Fruit fly (Drosophila melanogaster): ENCODE measurements around the gene Cyp4g1.
A peak's percentile ranks its signal among the peaks of the same experiment; 100 is the strongest.

The Cyp4g1 gene

dm6 chrX:487517-487957 lies 18.4 kb upstream of the Cyp4g1 start, which contains the start of the genes CG18273 and CG3156 (continued):
- TF ChIP-seq CG8924 (tag; optimal IDR thresholded peaks at IDR 0.05) = peak; percentile 33
- no peak for TF ChIP-seq Oaz (GFP tag; IDR thresholded peaks at IDR 0.05)
- TF ChIP-seq gce (GFP tag; IDR thresholded peaks at IDR 0.05) = no peak
- TF ChIP-seq CG2129 (GFP tag; IDR thresholded peaks at IDR 0.05; ENCODE audit: partially characterized antibody) = no peak
- TF ChIP-seq BtbVII (GFP tag; optimal IDR thresholded peaks at IDR 0.05) = no peak
- no peak for TF ChIP-seq CG32767 (GFP tag; IDR thresholded peaks at IDR 0.05)
- TF ChIP-seq Oli (tag; optimal IDR thresholded peaks at IDR 0.05) = no peak
- peak; percentile 17 for TF ChIP-seq CG3995 (GFP tag; optimal IDR thresholded peaks at IDR 0.05)
- TF ChIP-seq tin (GFP tag; optimal IDR thresholded peaks at IDR 0.05) = no peak
- peak; percentile 46 for TF ChIP-seq CG1792 (GFP tag; optimal IDR thresholded peaks at IDR 0.05)
- no peak for TF ChIP-seq da (GFP tag; optimal IDR thresholded peaks at IDR 0.05)
- no peak for TF ChIP-seq emc (GFP tag; optimal IDR thresholded peaks at IDR 0.05)
- TF ChIP-seq E2f2 (GFP tag; IDR thresholded peaks at IDR 0.05) = peak; percentile 23; the same call in 1 of the 2 replicates
- no peak for TF ChIP-seq Adf1 (GFP tag; IDR thresholded peaks at IDR 0.05)
- TF ChIP-seq ci (GFP tag; IDR thresholded peaks at IDR 0.05) = no peak
- no peak for TF ChIP-seq dmrt99B (tag; optimal IDR thresholded peaks at IDR 0.05)
- peak; percentile 7 for TF ChIP-seq CG30403 (GFP tag; optimal IDR thresholded peaks at IDR 0.05)
- TF ChIP-seq CG1832 (GFP tag; optimal IDR thresholded peaks at IDR 0.05) = no peak
- no peak for TF ChIP-seq Atf-2 (GFP tag; optimal IDR thresholded peaks at IDR 0.05)
- no peak for TF ChIP-seq vvl (GFP tag; IDR thresholded peaks at IDR 0.05)

- TF ChIP-seq amos (GFP tag; IDR thresholded peaks at IDR 0.05; ENCODE audit: partially characterized antibody) = 0 out of 2 replicates have a peak, but pooled peaks have one; percentile 11
- TF ChIP-seq Dref (GFP tag; IDR thresholded peaks at IDR 0.05) = peak; percentile 61
- TF ChIP-seq Bgb (GFP tag; IDR thresholded peaks at IDR 0.05; ENCODE audit: partially characterized antibody) = 0 out of 2 replicates have a peak, but pooled peaks have one; percentile 18
- TF ChIP-seq MBD-R2 (GFP tag; IDR thresholded peaks at IDR 0.05) = peak; percentile 44; the same call in 1 of the 2 replicates
Measured at dm6 chrX:481642-482041, 12.5 kb upstream of the Cyp4g1 start, which contains the start of gene CG3176. CG3176 (plus strand) TSS chrX:481862.

dm6 chrX:478766-479165 lies 9.6 kb upstream of the Cyp4g1 start, which contains the start of gene CG32817:
CG32817 (plus strand) TSS chrX:479066.
- no peak for TF ChIP-seq CG17361 (GFP tag; IDR thresholded peaks at IDR 0.05)
- TF ChIP-seq eyg (GFP tag; optimal IDR thresholded peaks at IDR 0.05) = no peak
- no peak for TF ChIP-seq Abd-B (GFP tag; optimal IDR thresholded peaks at IDR 0.05)
- TF ChIP-seq vfl (GFP tag; optimal IDR thresholded peaks at IDR 0.05) = no peak
- no peak for TF ChIP-seq pita (GFP tag; optimal IDR thresholded peaks at IDR 0.05)
- TF ChIP-seq CG14710 (tag; optimal IDR thresholded peaks at IDR 0.05) = no peak
- no peak for TF ChIP-seq ro (GFP tag; IDR thresholded peaks at IDR 0.05)
- TF ChIP-seq D19B (GFP tag; optimal IDR thresholded peaks at IDR 0.05) = no peak
- TF ChIP-seq CG8281 (tag; optimal IDR thresholded peaks at IDR 0.05) = no peak
- no peak for TF ChIP-seq pum (GFP tag; optimal IDR thresholded peaks at IDR 0.05)
- TF ChIP-seq nerfin-1 (tag; optimal IDR thresholded peaks at IDR 0.05) = no peak

- TF ChIP-seq zen (tag; optimal IDR thresholded peaks at IDR 0.05) (peak; percentile 36), unpg (GFP tag; optimal IDR thresholded peaks at IDR 0.05) (peak; percentile 56), CG15601 (tag; optimal IDR thresholded peaks at IDR 0.05) (peak; percentile 15), CG14710 (tag; optimal IDR thresholded peaks at IDR 0.05) (peak; percentile 50), chm (GFP tag; IDR thresholded peaks at IDR 0.05) (no peak), CG17186 (GFP tag; optimal IDR thresholded peaks at IDR 0.05) (no peak), ranshi (GFP tag; IDR thresholded peaks at IDR 0.05) (no peak), CG17829 (tag; optimal IDR thresholded peaks at IDR 0.05) (peak; percentile 42), CG3847 (GFP tag; IDR thresholded peaks at IDR 0.05) (peak; percentile 51), CG8290 (GFP tag; optimal IDR thresholded peaks at IDR 0.05) (no peak), CG8290 (tag; optimal IDR thresholded peaks at IDR 0.05) (no peak), CG4282 (GFP tag; optimal IDR thresholded peaks at IDR 0.05) (no peak), Bteb2 (GFP tag; optimal IDR thresholded peaks at IDR 0.05) (no peak)
Measured at dm6 chrX:476230-477143, 7.4 kb upstream of the Cyp4g1 start, which contains the start of the genes ebo and CG13373. ebo (minus strand) TSS chrX:476579. CG13373 (plus strand) TSS chrX:476984.
